Worm (Caenorhabditis elegans) whole organism, mixed stage, embryonic: Measurements from ENCODE around the gene taf-6.1.

Source experiments
- mep-1 ChIP-seq: fragments of 150-350 bp; optimal IDR thresholded peaks from 2 replicates; lab custom pipeline; 2017; ENCODE audit warnings: missing biosample characterization, missing genetic modification reagents, missing genetic modification characterization, inconsistent platforms
- nhr-12 ChIP-seq: fragments of 150-350 bp; optimal IDR thresholded peaks from 2 replicates; lab custom pipeline; 2014; ENCODE audit warnings: missing biosample characterization, missing genetic modification characterization
- nhr-76 ChIP-seq: sonication (generic microtip); optimal IDR thresholded peaks from 2 replicates; lab custom pipeline; 2017; ENCODE audit warnings: missing biosample characterization, missing genetic modification characterization
- pha-4 ChIP-seq: fragments of 150-350 bp; optimal IDR thresholded peaks from 2 replicates; lab custom pipeline; 2018; ENCODE audit warnings: missing biosample characterization, missing genetic modification reagents, missing genetic modification characterization
- snpc-4 ChIP-seq: fragments of 150-350 bp; optimal IDR thresholded peaks from 2 replicates; lab custom pipeline; 2014; ENCODE audit warnings: missing biosample characterization, missing genetic modification characterization
- unc-39 ChIP-seq: fragments of 150-350 bp; optimal IDR thresholded peaks from 2 replicates; lab custom pipeline; 2014; ENCODE audit warnings: missing biosample characterization, missing genetic modification characterization
- unc-62 ChIP-seq: fragments of 150-350 bp; optimal IDR thresholded peaks from 2 replicates; lab custom pipeline; 2014; ENCODE audit warnings: missing biosample characterization, missing genetic modification reagents, missing genetic modification characterization
- ztf-11 ChIP-seq: fragments of 150-350 bp; optimal IDR thresholded peaks from 2 replicates; lab custom pipeline; 2014; ENCODE audit warnings: missing biosample characterization, missing genetic modification characterization

DNA sequence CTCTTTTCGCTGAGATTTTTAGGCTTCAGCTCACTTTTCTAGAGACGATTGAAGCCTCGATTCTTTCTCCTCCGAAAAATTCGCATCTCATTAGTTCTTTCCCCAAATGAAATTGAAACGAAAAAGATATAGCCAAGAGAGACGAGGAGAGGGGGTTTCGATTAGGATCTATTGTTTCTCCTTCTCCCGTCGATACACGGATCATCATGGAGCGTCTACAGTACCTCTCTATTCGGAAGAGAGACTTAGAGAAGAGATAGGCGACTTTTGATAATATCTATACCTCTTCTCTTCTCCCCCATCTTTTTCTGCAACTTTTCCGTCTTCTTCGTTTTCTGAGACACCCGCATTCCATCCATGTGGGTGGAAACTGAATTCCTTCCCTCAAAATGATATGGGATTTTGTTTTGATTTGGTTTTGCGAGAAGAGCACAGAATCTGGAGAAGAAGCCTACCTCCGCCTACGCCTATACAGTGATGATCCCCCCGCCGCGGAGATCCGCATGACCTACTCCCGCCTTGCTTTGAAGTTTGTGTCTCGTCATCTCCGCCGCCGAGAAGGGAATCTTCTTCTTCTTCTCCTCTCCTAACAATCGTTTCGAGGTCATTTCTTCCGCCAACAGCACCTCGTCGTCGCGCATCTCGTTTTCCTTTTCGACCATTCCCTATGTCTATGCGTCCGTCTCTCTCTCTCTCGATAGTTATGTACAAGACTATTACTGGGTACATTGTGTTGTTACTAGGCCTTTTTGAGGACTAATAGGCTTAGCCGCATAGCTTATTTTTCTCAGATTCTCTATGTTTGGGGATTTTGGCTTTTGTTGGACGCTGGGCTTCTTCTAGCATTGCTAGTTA, 14.2 kb downstream of the taf-6.1 start:
- no peak for TF ChIP-seq snpc-4 (tag; lab: Kevin White, UChicago)
- no peak for TF ChIP-seq pha-4 (tag; lab: Kevin White, UChicago)
- no peak for TF ChIP-seq nhr-12 (tag; lab: Kevin White, UChicago)
- no peak for TF ChIP-seq ztf-11 (tag; lab: Kevin White, UChicago)
- no peak for TF ChIP-seq unc-39 (tag; lab: Kevin White, UChicago)
- no peak for TF ChIP-seq mep-1 (tag; lab: Kevin White, UChicago)
- TF ChIP-seq unc-62: no peak
- no peak for TF ChIP-seq nhr-76
